Fruit fly (Drosophila melanogaster): ENCODE data around the gene Ama.
A peak's percentile ranks its signal among the peaks of the same experiment; 100 is the strongest.

The Ama gene

dm6 chr3R:6760755-6761647, 1.4 kb upstream of the Ama start (continued):
- TF ChIP-seq HmgD (GFP tag; optimal IDR thresholded peaks at IDR 0.05) (no peak), Ets97D (GFP tag; optimal IDR thresholded peaks at IDR 0.05) (no peak), sug (tag; optimal IDR thresholded peaks at IDR 0.05) (no peak), Stat92E (GFP tag; optimal IDR thresholded peaks at IDR 0.05) (no peak), cato (GFP tag; optimal IDR thresholded peaks at IDR 0.05; ENCODE audit: borderline replicate concordance) (peak; percentile 14), prd (optimal IDR thresholded peaks at IDR 0.05) (no peak), prd (GFP tag; IDR thresholded peaks at IDR 0.05) (peak; percentile 61; the same call in 2 of the 3 replicates), Jarid2 (GFP tag; optimal IDR thresholded peaks at IDR 0.05) (no peak), CG15514 (GFP tag; optimal IDR thresholded peaks at IDR 0.05) (no peak), Hand (GFP tag; optimal IDR thresholded peaks at IDR 0.05) (no peak), NC2α (GFP tag; optimal IDR thresholded peaks at IDR 0.05) (no peak), CG11696 (GFP tag; IDR thresholded peaks at IDR 0.05) (no peak), CG15479 (GFP tag; optimal IDR thresholded peaks at IDR 0.05) (no peak), CG11695 (GFP tag; IDR thresholded peaks at IDR 0.05) (no peak), CG1792 (GFP tag; optimal IDR thresholded peaks at IDR 0.05) (no peak), dysf (GFP tag; IDR thresholded peaks at IDR 0.05) (0 out of 3 replicates have a peak, but pooled peaks have one; percentile 35), tup (GFP tag; optimal IDR thresholded peaks at IDR 0.05) (no peak), CG12769 (tag; optimal IDR thresholded peaks at IDR 0.05) (no peak), CTCF (GFP tag; optimal IDR thresholded peaks at IDR 0.05) (no peak), CG18476 (GFP tag; optimal IDR thresholded peaks at IDR 0.05) (no peak), CG7786 (GFP tag; optimal IDR thresholded peaks at IDR 0.05) (no peak), bbx (GFP tag; IDR thresholded peaks at IDR 0.05; ENCODE audit: partially characterized antibody) (no peak), CG9609 (GFP tag; optimal IDR thresholded peaks at IDR 0.05) (no peak), CG17568 (GFP tag; optimal IDR thresholded peaks at IDR 0.05) (no peak), Ets65A (GFP tag) (peak; percentile 32), CG34224 (GFP tag; IDR thresholded peaks at IDR 0.05; ENCODE audit: partially characterized antibody) (no peak), CG10274 (GFP tag; optimal IDR thresholded peaks at IDR 0.05) (no peak), CG14667 (GFP tag; IDR thresholded peaks at IDR 0.05) (no peak), Oli (tag; optimal IDR thresholded peaks at IDR 0.05) (peak; percentile 58), Sox102F (GFP tag; optimal IDR thresholded peaks at IDR 0.05) (peak; percentile 28), insv (GFP tag; optimal IDR thresholded peaks at IDR 0.05) (peak in 1 of 2 experiments; percentile 86), row (GFP tag; IDR thresholded peaks at IDR 0.05) (peak; percentile 61), trem (tag; optimal IDR thresholded peaks at IDR 0.05) (peak; percentile 13), hth (optimal IDR thresholded peaks at IDR 0.05) (no peak), CG17385 (GFP tag; optimal IDR thresholded peaks at IDR 0.05) (peak; percentile 55), CG16815 (GFP tag; optimal IDR thresholded peaks at IDR 0.05) (peak; percentile 28), br (optimal IDR thresholded peaks at IDR 0.05) (no peak), rib (GFP tag; IDR thresholded peaks at IDR 0.05) (no peak), pum (GFP tag; optimal IDR thresholded peaks at IDR 0.05) (peak; percentile 14), p53 (GFP tag; optimal IDR thresholded peaks at IDR 0.05) (no peak), bcd (GFP tag; optimal IDR thresholded peaks at IDR 0.05) (peak; percentile 60), gcm (GFP tag; optimal IDR thresholded peaks at IDR 0.05) (no peak), CG14860 (GFP tag; IDR thresholded peaks at IDR 0.05; ENCODE audit: partially characterized antibody) (no peak), slp2 (GFP tag; optimal IDR thresholded peaks at IDR 0.05) (no peak), TFAM (GFP tag; optimal IDR thresholded peaks at IDR 0.05) (no peak), en (GFP tag; optimal IDR thresholded peaks at IDR 0.05) (no peak), CG33213 (GFP tag; optimal IDR thresholded peaks at IDR 0.05) (no peak), Atf-2 (GFP tag; optimal IDR thresholded peaks at IDR 0.05) (peak; percentile 1), CG32767 (GFP tag; IDR thresholded peaks at IDR 0.05) (no peak), CG33557 (GFP tag; optimal IDR thresholded peaks at IDR 0.05) (no peak)

Data from whole organism, embryonic.